Fruit fly (Drosophila melanogaster) whole organism, pupa: ENCODE measurements around the gene Psn.

Experiments used
- CG10348 ChIP-seq: fragments of 200-800 bp; sonication (Bioruptor generic); IDR thresholded peaks from 2 replicates; pipeline ENCODE4 v1.3.6; 2022; ENCODE audit warnings: missing biosample characterization, missing genetic modification characterization
- CG12605 ChIP-seq: fragments of 200-800 bp; sonication (Bioruptor generic); IDR thresholded peaks from 2 replicates; pipeline ENCODE4 v1.3.6; 2022; ENCODE audit warnings: missing biosample characterization, missing genetic modification characterization
- CG13204 ChIP-seq: fragments of 200-800 bp; sonication (Bioruptor generic); optimal IDR thresholded peaks from 2 replicates; lab custom pipeline; 2018; ENCODE audit warnings: missing biosample characterization, mild to moderate bottlenecking, missing genetic modification characterization, moderate library complexity
- CG14655 ChIP-seq: fragments of 200-800 bp; sonication (Bioruptor generic); optimal IDR thresholded peaks from 3 replicates; lab custom pipeline; 2017; ENCODE audit warnings: mild to moderate bottlenecking, missing biosample characterization, missing genetic modification reagents, missing genetic modification characterization
- CG15710 ChIP-seq: fragments of 200-800 bp; sonication (Bioruptor generic); optimal IDR thresholded peaks from 2 replicates; lab custom pipeline; 2018; ENCODE audit warnings: missing biosample characterization, mild to moderate bottlenecking, missing genetic modification characterization, moderate library complexity
- CG17806 ChIP-seq: fragments of 200-800 bp; sonication (Bioruptor generic); optimal IDR thresholded peaks from 2 replicates; lab custom pipeline; 2018; ENCODE audit warnings: missing biosample characterization, mild to moderate bottlenecking, missing genetic modification characterization, moderate library complexity
- CG32121 ChIP-seq: fragments of 200-800 bp; sonication (Bioruptor generic); IDR thresholded peaks from 2 replicates; pipeline ENCODE4 v1.3.6; 2022; ENCODE audit warnings: missing biosample characterization, missing genetic modification characterization
- CG34367 ChIP-seq: fragments of 200-800 bp; sonication (Bioruptor generic); optimal IDR thresholded peaks from 2 replicates; lab custom pipeline; 2018; ENCODE audit warnings: missing biosample characterization, mild to moderate bottlenecking, missing genetic modification characterization
- CG4496 ChIP-seq: fragments of 200-800 bp; sonication (Bioruptor generic); IDR thresholded peaks from 3 replicates; pipeline ENCODE4 v1.3.6; 2022; ENCODE audit warnings: missing biosample characterization, missing genetic modification characterization
- CG8159 ChIP-seq: fragments of 200-800 bp; sonication (Bioruptor generic); optimal IDR thresholded peaks from 3 replicates; lab custom pipeline; 2018; ENCODE audit warnings: missing biosample characterization, mild to moderate bottlenecking, missing genetic modification characterization, moderate library complexity
- CG8301 ChIP-seq: fragments of 200-800 bp; sonication (Bioruptor generic); optimal IDR thresholded peaks from 2 replicates; lab custom pipeline; 2018; ENCODE audit warnings: missing biosample characterization, mild to moderate bottlenecking, missing genetic modification characterization
- CG9948 ChIP-seq: fragments of 200-800 bp; sonication (Bioruptor generic); optimal IDR thresholded peaks from 2 replicates; lab custom pipeline; 2018; ENCODE audit warnings: missing biosample characterization, mild to moderate bottlenecking, missing genetic modification characterization, moderate library complexity
- D1 ChIP-seq: fragments of 200-800 bp; sonication (Bioruptor generic); optimal IDR thresholded peaks from 2 replicates; lab custom pipeline; 2018; ENCODE audit warnings: missing biosample characterization, mild to moderate bottlenecking, missing genetic modification characterization, moderate library complexity
- EcR ChIP-seq: fragments of 200-800 bp; sonication (Bioruptor generic); optimal IDR thresholded peaks from 3 replicates; lab custom pipeline; 2019; ENCODE audit warnings: missing biosample characterization, missing genetic modification characterization, mild to moderate bottlenecking, moderate library complexity, missing genetic modification reagents
- Ets98B ChIP-seq: fragments of 200-800 bp; sonication (Bioruptor generic); IDR thresholded peaks from 2 replicates; pipeline ENCODE4 v1.3.6; 2022; ENCODE audit warnings: missing biosample characterization, missing genetic modification characterization
- Pif1A ChIP-seq: fragments of 200-800 bp; sonication (Bioruptor generic); optimal IDR thresholded peaks from 3 replicates; lab custom pipeline; 2016; ENCODE audit warnings: missing biosample characterization, missing genetic modification characterization
- Pif1B ChIP-seq: fragments of 200-800 bp; sonication (Bioruptor generic); optimal IDR thresholded peaks from 3 replicates; lab custom pipeline; 2016; ENCODE audit warnings: missing biosample characterization, missing genetic modification characterization
- Snoo ChIP-seq: fragments of 200-800 bp; sonication (Bioruptor generic); optimal IDR thresholded peaks from 3 replicates; lab custom pipeline; 2017; ENCODE audit warnings: missing biosample characterization, mild to moderate bottlenecking, missing genetic modification characterization, inconsistent platforms
- fd96Ca ChIP-seq: fragments of 200-800 bp; sonication (Bioruptor generic); IDR thresholded peaks from 3 replicates; pipeline ENCODE4 v1.3.6; 2022; ENCODE audit warnings: missing biosample characterization, missing genetic modification characterization
- gl ChIP-seq: fragments of 200-800 bp; sonication (Bioruptor generic); optimal IDR thresholded peaks from 2 replicates; lab custom pipeline; 2018; ENCODE audit warnings: missing biosample characterization, mild to moderate bottlenecking, missing genetic modification characterization
- rn ChIP-seq: fragments of 200-800 bp; sonication (Bioruptor generic); IDR thresholded peaks from 2 replicates; pipeline ENCODE4 v1.3.6; 2022; ENCODE audit warnings: missing biosample characterization, missing genetic modification characterization

Psn gene

dm6 chr3L:20471499-20472313 lies 39.4 kb downstream of the Psn start:
- peak; percentile 49 for TF ChIP-seq D1
- no peak for TF ChIP-seq fd96Ca (GFP tag; lab: Robert Waterston, UW)
- peak; percentile 41; the same call in 2 of the 3 replicates for TF ChIP-seq CG4496 (GFP tag; lab: Robert Waterston, UW)
- TF ChIP-seq CG9948 (tag; lab: Kevin White, UChicago), result peak; percentile 37
- peak; percentile 51 for TF ChIP-seq CG15710
- no peak for TF ChIP-seq rn (GFP tag; lab: Robert Waterston, UW)
- peak; percentile 26 for TF ChIP-seq CG17806 (tag; lab: Kevin White, UChicago)
- TF ChIP-seq gl (tag; lab: Kevin White, UChicago), result peak; percentile 9
- TF ChIP-seq Snoo (tag; lab: Kevin White, UChicago), result no peak
- no peak for TF ChIP-seq CG34367 (tag; lab: Kevin White, UChicago)
- no peak for TF ChIP-seq CG13204
- TF ChIP-seq CG8301 (tag; lab: Kevin White, UChicago), result no peak
- TF ChIP-seq CG12605, result 0 out of 2 replicates have a peak, but pooled peaks have one; percentile 11
- peak; percentile 31 for TF ChIP-seq Pif1A
- peak; percentile 40 for TF ChIP-seq Pif1B (GFP tag; lab: Kevin White, UChicago)
- TF ChIP-seq CG8159 (tag; lab: Kevin White, UChicago), result peak; percentile 61
- TF ChIP-seq CG32121, result no peak
- no peak for TF ChIP-seq CG10348
- TF ChIP-seq Ets98B (GFP tag; lab: Robert Waterston, UW), result no peak
- peak; percentile 69 for TF ChIP-seq EcR (GFP tag; lab: Kevin White, UChicago)
- peak; percentile 9 for TF ChIP-seq CG14655

DNA sequence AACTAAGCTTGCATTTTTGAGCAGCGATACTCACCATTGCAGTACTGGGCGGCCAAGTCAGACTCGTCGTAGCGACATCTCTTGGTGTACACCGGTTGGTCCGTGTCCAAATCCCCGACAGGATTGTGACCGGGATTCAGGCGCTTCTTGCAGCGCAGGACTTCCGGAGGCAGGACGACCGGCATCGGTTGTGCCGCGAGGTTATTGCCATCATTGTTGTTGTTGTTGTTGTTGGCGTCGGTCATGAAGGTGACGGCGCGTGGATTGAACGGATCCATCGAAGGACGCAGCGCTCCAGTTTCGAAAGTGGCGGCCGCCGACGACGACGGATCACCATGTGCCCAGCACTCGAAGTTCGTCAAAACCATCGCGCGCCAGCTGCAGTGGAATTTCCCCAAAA lies 40.3 kb downstream of the Psn start:
- no peak for TF ChIP-seq CG17806 (tag; lab: Kevin White, UChicago)
- peak; percentile 33 for TF ChIP-seq EcR (GFP tag; lab: Kevin White, UChicago)
- no peak for TF ChIP-seq CG10348

DNA sequence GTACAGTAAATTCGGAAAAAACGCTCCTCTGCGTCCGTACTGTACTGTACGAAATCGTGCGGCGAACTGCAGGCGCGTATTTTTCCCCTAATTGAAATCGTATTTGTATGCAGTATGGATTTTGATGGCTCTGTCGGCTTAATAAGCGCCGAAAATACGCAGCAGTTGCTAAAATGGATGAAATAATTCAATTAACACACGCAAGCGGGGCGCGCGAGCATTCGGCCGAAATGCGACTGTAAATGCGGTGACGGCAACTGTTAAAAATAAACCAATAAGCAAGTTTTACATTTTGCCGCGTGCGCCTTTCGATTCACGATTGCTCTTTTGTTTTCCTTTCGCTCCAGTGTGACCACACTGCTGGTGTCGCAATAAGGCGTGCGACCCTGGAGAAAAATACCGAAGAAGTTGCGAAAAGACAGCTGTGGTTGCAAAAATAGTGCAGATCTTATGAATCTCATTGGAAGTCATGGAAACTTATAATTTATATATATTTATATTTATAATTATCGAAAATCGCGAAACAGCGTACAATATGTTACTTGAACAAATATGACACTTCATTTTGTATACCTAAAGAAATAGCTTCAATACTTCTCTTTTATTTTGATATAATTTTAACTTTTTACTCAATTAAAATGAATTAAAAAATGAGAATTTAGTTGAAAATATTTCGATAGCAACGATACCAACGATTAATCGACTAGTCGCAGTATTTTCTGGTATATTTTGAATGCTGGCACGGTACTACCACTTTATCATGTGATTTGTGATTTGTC lies 40.9 kb downstream of the Psn start, which contains the start of the genes CG32428 and CG5969:
CG32428 (minus strand) TSS at position 703 of the 779 bp plus-strand sequence.
CG5969 (plus strand) TSS at position 763 of the 779 bp plus-strand sequence.
- TF ChIP-seq CG13204, result no peak
- TF ChIP-seq CG34367 (tag; lab: Kevin White, UChicago), result peak; percentile 71
- TF ChIP-seq CG10348, result no peak
- TF ChIP-seq CG14655, result peak; percentile 77
- TF ChIP-seq CG12605, result peak; percentile 64
- peak; percentile 74 for TF ChIP-seq CG9948 (tag; lab: Kevin White, UChicago)
- TF ChIP-seq CG8301 (tag; lab: Kevin White, UChicago), result peak; percentile 65
- peak; percentile 61 for TF ChIP-seq rn (GFP tag; lab: Robert Waterston, UW)
- peak; percentile 52 for TF ChIP-seq Pif1A
- peak; percentile 88 for TF ChIP-seq CG4496 (GFP tag; lab: Robert Waterston, UW)
- TF ChIP-seq D1, result peak; percentile 18
- TF ChIP-seq CG17806 (tag; lab: Kevin White, UChicago), result peak; percentile 72
- peak; percentile 80 for TF ChIP-seq CG32121
- peak; percentile 51 for TF ChIP-seq Pif1B (GFP tag; lab: Kevin White, UChicago)
- TF ChIP-seq Snoo (tag; lab: Kevin White, UChicago), result peak; percentile 72
- no peak for TF ChIP-seq EcR (GFP tag; lab: Kevin White, UChicago)
- peak; percentile 82 for TF ChIP-seq CG15710
- peak; percentile 81 for TF ChIP-seq CG8159 (tag; lab: Kevin White, UChicago)
- no peak for TF ChIP-seq gl (tag; lab: Kevin White, UChicago)
- peak; percentile 57; the same call in 2 of the 3 replicates for TF ChIP-seq fd96Ca (GFP tag; lab: Robert Waterston, UW)
- peak; percentile 67 for TF ChIP-seq Ets98B (GFP tag; lab: Robert Waterston, UW)

DNA sequence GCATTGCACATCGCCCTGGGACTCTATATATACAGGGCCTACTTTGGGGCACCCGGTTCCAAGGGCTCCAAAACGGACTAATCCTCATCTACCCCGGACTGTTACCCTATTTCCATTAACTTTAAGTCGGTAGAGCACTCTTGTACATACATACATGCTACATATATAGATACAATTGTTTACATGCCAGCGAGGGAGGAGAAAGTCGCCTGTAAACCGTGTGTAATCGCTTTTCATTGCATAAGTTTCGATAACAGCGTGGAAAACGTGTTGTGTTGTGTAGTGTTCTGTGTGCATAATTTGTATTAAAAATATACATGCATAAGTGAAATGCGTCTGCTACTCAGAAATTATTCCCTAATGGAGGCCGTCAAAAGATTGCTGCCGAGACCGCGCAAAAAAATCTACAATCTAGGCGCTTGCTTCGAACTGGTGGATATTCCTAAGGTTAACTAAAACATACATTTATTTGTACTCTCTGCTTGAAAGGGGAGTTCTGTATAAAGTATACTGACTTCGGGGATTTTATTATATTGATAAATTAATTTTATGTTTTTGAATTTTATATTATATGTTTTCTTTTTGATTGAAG lies 42.0 kb downstream of the Psn start, which contains the start of gene isoQC:
isoQC (plus strand) TSS at position 270 of the 592 bp plus-strand sequence.
- TF ChIP-seq Ets98B (GFP tag; lab: Robert Waterston, UW) (no peak), gl (tag; lab: Kevin White, UChicago) (no peak), CG10348 (no peak), CG14655 (no peak)

DNA sequence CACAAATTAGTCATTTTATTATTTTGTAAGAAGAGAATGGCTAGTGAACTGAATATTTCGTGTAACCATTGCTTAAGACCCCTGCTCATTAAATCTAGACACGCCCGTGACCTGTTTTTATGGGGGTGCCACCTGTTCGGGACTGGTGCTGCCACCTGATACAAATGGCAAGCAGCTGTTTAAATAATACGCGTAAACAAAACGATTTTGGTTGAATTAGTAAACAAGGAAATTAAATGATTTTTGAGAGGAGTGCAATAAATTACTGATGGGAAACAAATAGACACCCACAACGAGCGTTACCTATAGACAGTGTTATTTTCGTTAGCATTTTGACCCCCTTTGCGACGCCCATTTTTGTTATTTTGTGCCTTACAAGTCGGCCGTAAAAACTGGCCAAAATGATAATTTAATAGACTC lies 42.5 kb downstream of the Psn start:
- TF ChIP-seq CG14655 (peak; percentile 83), CG34367 (tag; lab: Kevin White, UChicago) (peak; percentile 59), Pif1A (peak; percentile 90), Snoo (tag; lab: Kevin White, UChicago) (peak; percentile 83), CG15710 (peak; percentile 73), D1 (peak; percentile 75), CG10348 (no peak), CG12605 (no peak), gl (tag; lab: Kevin White, UChicago) (peak; percentile 47), CG17806 (tag; lab: Kevin White, UChicago) (peak; percentile 84), EcR (GFP tag; lab: Kevin White, UChicago) (no peak), CG13204 (no peak), Pif1B (GFP tag; lab: Kevin White, UChicago) (peak; percentile 83), CG8159 (tag; lab: Kevin White, UChicago) (peak; percentile 80), CG9948 (tag; lab: Kevin White, UChicago) (peak; percentile 64), CG8301 (tag; lab: Kevin White, UChicago) (peak; percentile 81)
- TF ChIP-seq, all 21 proteins: peak for 12
